Fruit fly (Drosophila melanogaster) whole organism, embryonic: Measurements from ENCODE around the gene CG33172.

Experiments used
- Atf3 ChIP-seq: fragments of 200-800 bp; sonication (Bioruptor generic); optimal IDR thresholded peaks from 3 replicates; lab custom pipeline; 2016; ENCODE audit warnings: missing biosample characterization, missing genetic modification characterization
- CG10274 ChIP-seq: fragments of 200-800 bp; sonication (Bioruptor generic); optimal IDR thresholded peaks from 3 replicates; lab custom pipeline; 2017; ENCODE audit warnings: missing biosample characterization, mild to moderate bottlenecking, missing genetic modification characterization
- CG11723 ChIP-seq: fragments of 200-800 bp; sonication (Bioruptor generic); optimal IDR thresholded peaks from 2 replicates; lab custom pipeline; 2017; ENCODE audit warnings: missing biosample characterization, mild to moderate bottlenecking, missing genetic modification characterization
- CG7745 ChIP-seq: fragments of 200-800 bp; sonication (Bioruptor generic); optimal IDR thresholded peaks from 2 replicates; lab custom pipeline; 2018; ENCODE audit warnings: missing biosample characterization, mild to moderate bottlenecking, missing genetic modification characterization, moderate library complexity
- Neu2 ChIP-seq: fragments of 200-800 bp; sonication (Bioruptor generic); optimal IDR thresholded peaks from 3 replicates; lab custom pipeline; 2016; ENCODE audit warnings: missing biosample characterization, missing genetic modification characterization, borderline replicate concordance
- lmd ChIP-seq: fragments of 200-800 bp; sonication (Bioruptor generic); IDR thresholded peaks from 2 replicates; pipeline ENCODE4 v1.3.6; 2022; ENCODE audit warnings: missing biosample characterization, missing genetic modification characterization

dm6 chrX:15766395-15766866 is 3.0 kb upstream of the CG33172 start, which contains the start of gene CG8952:
- no peak for TF ChIP-seq Atf3
- no peak for TF ChIP-seq CG11723 (GFP tag; lab: Kevin White, UChicago)
- no peak for TF ChIP-seq Neu2 (GFP tag; lab: Kevin White, UChicago)
- no peak for TF ChIP-seq lmd (GFP tag; lab: Robert Waterston, UW)
- no peak for TF ChIP-seq CG10274 (GFP tag; lab: Kevin White, UChicago)
- no peak for TF ChIP-seq CG7745 (tag; lab: Kevin White, UChicago)
